Fruit fly (Drosophila melanogaster): ENCODE results near the gene CG4678.

The CG4678 gene

DNA sequence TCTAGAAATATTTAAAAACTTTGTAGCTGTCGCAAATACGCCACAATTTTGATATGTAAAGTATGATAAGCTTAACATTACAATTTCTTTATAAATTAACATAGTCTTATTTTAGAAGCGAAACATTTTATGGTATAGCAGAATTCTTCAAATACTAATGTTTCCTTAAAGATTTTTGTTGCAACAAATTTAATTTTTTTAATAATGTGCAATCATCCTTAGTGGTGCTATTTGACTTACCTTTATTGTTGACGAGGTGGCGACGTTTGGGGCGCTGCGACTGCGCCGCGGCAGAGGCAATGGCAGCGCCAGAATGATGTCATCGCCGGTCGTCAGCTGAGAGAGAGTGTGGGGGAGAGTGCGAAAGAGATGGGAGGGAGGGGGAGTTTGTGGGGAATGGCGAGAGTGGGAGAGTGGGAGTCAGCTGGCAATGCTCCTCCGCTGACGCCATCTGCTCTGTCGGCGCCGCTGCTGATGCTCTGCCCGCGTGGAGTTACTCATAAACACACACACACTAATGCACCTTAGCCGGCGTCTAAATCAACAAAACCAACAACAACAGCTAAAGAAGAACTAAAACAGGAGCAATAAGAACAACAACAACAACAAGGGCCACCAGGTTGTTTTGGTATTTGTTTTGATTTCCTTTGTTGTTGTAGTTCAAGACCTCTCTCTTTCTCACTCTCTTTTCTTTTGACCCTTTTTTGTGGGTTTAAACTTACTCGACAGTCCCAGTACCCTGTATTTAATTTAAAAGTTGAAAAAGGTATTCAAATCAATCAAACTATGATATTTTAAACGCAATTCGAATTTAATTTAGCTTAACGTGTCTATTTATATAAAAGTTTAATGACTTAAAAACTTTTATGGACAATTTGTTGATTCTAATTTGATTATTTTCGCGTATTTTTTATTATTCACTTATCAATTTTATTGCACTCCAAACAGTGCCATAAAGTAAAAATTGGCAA is 27.6 kb downstream of the CG4678 start:
- TF ChIP-seq CG9705 (GFP tag; optimal IDR thresholded peaks at IDR 0.05) (no peak), sv (GFP tag; optimal IDR thresholded peaks at IDR 0.05) (peak; percentile 74), CG32264 (GFP tag; optimal IDR thresholded peaks at IDR 0.05) (no peak), brk (GFP tag; optimal IDR thresholded peaks at IDR 0.05) (peak; percentile 19), lola (GFP tag; optimal IDR thresholded peaks at IDR 0.05) (no peak), Hr83 (GFP tag; optimal IDR thresholded peaks at IDR 0.05; ENCODE audit: poor library complexity, severe bottlenecking) (no peak), usp (GFP tag; optimal IDR thresholded peaks at IDR 0.05) (no peak), foxo (GFP tag; optimal IDR thresholded peaks at IDR 0.05) (peak in 1 of 2 experiments; percentile 64), Jra (GFP tag; optimal IDR thresholded peaks at IDR 0.05) (peak; percentile 30), h (GFP tag; optimal IDR thresholded peaks at IDR 0.05) (peak; percentile 59), OdsH (GFP tag; optimal IDR thresholded peaks at IDR 0.05) (peak; percentile 72), dl (GFP tag; optimal IDR thresholded peaks at IDR 0.05; ENCODE audit: insufficient read depth in 1 of 2, partially characterized antibody in 2 of 2) (peak; percentile 31 to 42), Dfd (GFP tag; optimal IDR thresholded peaks at IDR 0.05) (no peak), tai (GFP tag; optimal IDR thresholded peaks at IDR 0.05) (peak; percentile 31), N (GFP tag; optimal IDR thresholded peaks at IDR 0.05) (no peak), HLH106 (tag; optimal IDR thresholded peaks at IDR 0.05) (peak; percentile 65), br (GFP tag; optimal IDR thresholded peaks at IDR 0.05) (peak; percentile 56), ey (GFP tag; optimal IDR thresholded peaks at IDR 0.05) (peak; percentile 80), CrebA (GFP tag; optimal IDR thresholded peaks at IDR 0.05; ENCODE audit: borderline replicate concordance) (peak; percentile 40), dsf (GFP tag; optimal IDR thresholded peaks at IDR 0.05; ENCODE audit: borderline replicate concordance) (no peak), sage (GFP tag; optimal IDR thresholded peaks at IDR 0.05) (no peak), Mio (GFP tag; optimal IDR thresholded peaks at IDR 0.05) (no peak), Dif (GFP tag; optimal IDR thresholded peaks at IDR 0.05; ENCODE audit: partially characterized antibody) (peak; percentile 3), GATAd (GFP tag; optimal IDR thresholded peaks at IDR 0.05) (no peak), woc (GFP tag; optimal IDR thresholded peaks at IDR 0.05) (peak; percentile 43), jim (GFP tag; optimal IDR thresholded peaks at IDR 0.05) (no peak), Rel (GFP tag; optimal IDR thresholded peaks at IDR 0.05) (no peak), Rel (tag; optimal IDR thresholded peaks at IDR 0.05) (no peak), Vsx2 (GFP tag; optimal IDR thresholded peaks at IDR 0.05; ENCODE audit: partially characterized antibody) (no peak), rgr (GFP tag; optimal IDR thresholded peaks at IDR 0.05) (peak; percentile 79), dmrt93B (GFP tag; optimal IDR thresholded peaks at IDR 0.05) (peak; percentile 40), pan (optimal IDR thresholded peaks at IDR 0.05) (no peak), Myc (optimal IDR thresholded peaks at IDR 0.05) (no peak), fru (GFP tag; optimal IDR thresholded peaks at IDR 0.05) (peak; percentile 68), Sp1 (GFP tag; optimal IDR thresholded peaks at IDR 0.05) (peak; percentile 78), Hnf4 (GFP tag; optimal IDR thresholded peaks at IDR 0.05) (peak; percentile 49), Hr78 (GFP tag; optimal IDR thresholded peaks at IDR 0.05) (no peak), Abd-B (GFP tag; optimal IDR thresholded peaks at IDR 0.05) (no peak), psq (GFP tag; optimal IDR thresholded peaks at IDR 0.05) (peak; percentile 39)

DNA sequence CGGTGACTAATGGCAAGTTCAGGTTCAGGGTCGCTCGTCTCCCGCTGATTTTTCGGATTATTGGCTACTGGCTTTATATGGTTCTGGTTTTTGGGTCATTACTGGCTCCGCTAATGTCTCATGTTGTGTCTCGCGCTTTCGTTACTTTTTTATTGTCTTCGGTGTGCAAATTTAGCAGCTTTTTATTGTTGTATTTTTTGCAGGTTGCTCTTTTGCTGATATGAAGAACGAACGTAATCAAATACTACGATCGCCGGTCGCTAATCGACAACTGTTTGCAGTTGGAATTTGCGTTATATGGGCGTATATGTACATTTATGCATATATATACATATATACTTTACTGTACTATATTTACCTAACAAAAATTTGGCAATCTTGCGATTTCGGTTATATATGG is 28.6 kb downstream of the CG4678 start:
- no peak for TF ChIP-seq woc (GFP tag; optimal IDR thresholded peaks at IDR 0.05)
- peak; percentile 5 for TF ChIP-seq fru (GFP tag; optimal IDR thresholded peaks at IDR 0.05)
- TF ChIP-seq dl (GFP tag; optimal IDR thresholded peaks at IDR 0.05; ENCODE audit: insufficient read depth in 1 of 2, partially characterized antibody in 2 of 2) = no peak
- TF ChIP-seq sv (GFP tag; optimal IDR thresholded peaks at IDR 0.05) = no peak
- no peak for TF ChIP-seq brk (GFP tag; optimal IDR thresholded peaks at IDR 0.05)

All from whole organism, wandering third instar larva.